Worm (Caenorhabditis elegans): ENCODE measurements around the gene R02D5.8.

DNA sequence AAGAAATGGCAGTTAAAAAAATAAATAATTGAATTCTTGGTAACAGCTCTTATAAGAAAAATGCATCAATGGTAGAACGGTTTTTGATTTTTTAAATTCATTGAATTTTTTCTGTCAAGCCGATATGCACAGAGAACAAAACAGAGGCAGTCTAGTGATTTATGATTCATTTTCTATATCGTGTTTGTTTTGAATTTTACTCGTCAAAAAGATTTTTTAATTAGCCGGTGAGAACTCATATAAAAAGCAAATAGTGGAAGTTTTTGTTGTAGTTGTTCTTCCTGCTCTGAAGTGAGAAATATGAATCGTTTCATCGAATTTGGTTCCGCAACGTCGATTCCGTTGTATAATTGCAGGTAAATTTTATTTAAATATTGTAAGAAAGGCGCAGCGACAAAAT lies 40.1 kb upstream of the R02D5.8 start, which contains the start of gene srt-32:
- TF ChIP-seq aly-2 (tag; optimal IDR thresholded peaks at IDR 0.05) (no peak), fos-1 (tag; optimal IDR thresholded peaks at IDR 0.05) (no peak), mab-5 (tag; optimal IDR thresholded peaks at IDR 0.05) (no peak)
